Fruit fly (Drosophila melanogaster) whole organism, pupa: ENCODE data around the gene Targ1.

ENCODE experiments used
- CG10348 ChIP-seq: fragments of 200-800 bp; sonication (Bioruptor generic); IDR thresholded peaks from 2 replicates; pipeline ENCODE4 v1.3.6; 2022; ENCODE audit warnings: missing biosample characterization, missing genetic modification characterization
- CG13204 ChIP-seq: fragments of 200-800 bp; sonication (Bioruptor generic); optimal IDR thresholded peaks from 2 replicates; lab custom pipeline; 2018; ENCODE audit warnings: missing biosample characterization, mild to moderate bottlenecking, missing genetic modification characterization, moderate library complexity
- CG14655 ChIP-seq: fragments of 200-800 bp; sonication (Bioruptor generic); optimal IDR thresholded peaks from 3 replicates; lab custom pipeline; 2017; ENCODE audit warnings: mild to moderate bottlenecking, missing biosample characterization, missing genetic modification reagents, missing genetic modification characterization
- CG34367 ChIP-seq: fragments of 200-800 bp; sonication (Bioruptor generic); optimal IDR thresholded peaks from 2 replicates; lab custom pipeline; 2018; ENCODE audit warnings: missing biosample characterization, mild to moderate bottlenecking, missing genetic modification characterization
- CG4496 ChIP-seq: fragments of 200-800 bp; sonication (Bioruptor generic); IDR thresholded peaks from 3 replicates; pipeline ENCODE4 v1.3.6; 2022; ENCODE audit warnings: missing biosample characterization, missing genetic modification characterization
- CG8159 ChIP-seq: fragments of 200-800 bp; sonication (Bioruptor generic); optimal IDR thresholded peaks from 3 replicates; lab custom pipeline; 2018; ENCODE audit warnings: missing biosample characterization, mild to moderate bottlenecking, missing genetic modification characterization, moderate library complexity
- CG8301 ChIP-seq: fragments of 200-800 bp; sonication (Bioruptor generic); optimal IDR thresholded peaks from 2 replicates; lab custom pipeline; 2018; ENCODE audit warnings: missing biosample characterization, mild to moderate bottlenecking, missing genetic modification characterization
- CG9948 ChIP-seq: fragments of 200-800 bp; sonication (Bioruptor generic); optimal IDR thresholded peaks from 2 replicates; lab custom pipeline; 2018; ENCODE audit warnings: missing biosample characterization, mild to moderate bottlenecking, missing genetic modification characterization, moderate library complexity
- Ets98B ChIP-seq: fragments of 200-800 bp; sonication (Bioruptor generic); IDR thresholded peaks from 2 replicates; pipeline ENCODE4 v1.3.6; 2022; ENCODE audit warnings: missing biosample characterization, missing genetic modification characterization
- Pif1A ChIP-seq: fragments of 200-800 bp; sonication (Bioruptor generic); optimal IDR thresholded peaks from 3 replicates; lab custom pipeline; 2016; ENCODE audit warnings: missing biosample characterization, missing genetic modification characterization
- fd96Ca ChIP-seq: fragments of 200-800 bp; sonication (Bioruptor generic); IDR thresholded peaks from 3 replicates; pipeline ENCODE4 v1.3.6; 2022; ENCODE audit warnings: missing biosample characterization, missing genetic modification characterization
- gl ChIP-seq: fragments of 200-800 bp; sonication (Bioruptor generic); optimal IDR thresholded peaks from 2 replicates; lab custom pipeline; 2018; ENCODE audit warnings: missing biosample characterization, mild to moderate bottlenecking, missing genetic modification characterization
- rn ChIP-seq: fragments of 200-800 bp; sonication (Bioruptor generic); IDR thresholded peaks from 2 replicates; pipeline ENCODE4 v1.3.6; 2022; ENCODE audit warnings: missing biosample characterization, missing genetic modification characterization

- TF ChIP-seq CG4496: no peak
- TF ChIP-seq fd96Ca (GFP tag; lab: Robert Waterston, UW): no peak
- TF ChIP-seq CG13204 (GFP tag; lab: Kevin White, UChicago): no peak
- TF ChIP-seq Ets98B: no peak
- TF ChIP-seq gl: no peak
- no peak for TF ChIP-seq CG34367 (tag; lab: Kevin White, UChicago)
- TF ChIP-seq rn: no peak
- TF ChIP-seq Pif1A (GFP tag; lab: Kevin White, UChicago): no peak
- peak; percentile 31 for TF ChIP-seq CG8301 (tag; lab: Kevin White, UChicago)
- no peak for TF ChIP-seq CG8159
- TF ChIP-seq CG14655: no peak
- peak; percentile 4 for TF ChIP-seq CG9948
- TF ChIP-seq CG10348 (GFP tag; lab: Robert Waterston, UW): no peak
Measured at dm6 chr3L:21241447-21241983, 38.8 kb upstream of the Targ1 start.
